Fruit fly (Drosophila melanogaster): ENCODE data around the gene Polr2A.

Gene Polr2A

dm6 chrX:11569956-11570695, at the start of gene Polr2A, which contains the start of gene CG11699 (continued):
- TF ChIP-seq Poxn (GFP tag; IDR thresholded peaks at IDR 0.05), result no peak
- TF ChIP-seq bsh (GFP tag; optimal IDR thresholded peaks at IDR 0.05), result peak; percentile 6 to 57
- peak; percentile 40 for TF ChIP-seq Dip3 (GFP tag; optimal IDR thresholded peaks at IDR 0.05)
- TF ChIP-seq CkIIα-i1 (GFP tag; IDR thresholded peaks at IDR 0.05), result no peak
- TF ChIP-seq z (GFP tag; IDR thresholded peaks at IDR 0.05), result no peak
- no peak for TF ChIP-seq ham (GFP tag; IDR thresholded peaks at IDR 0.05)
- peak; percentile 69 for TF ChIP-seq CG12659 (GFP tag; optimal IDR thresholded peaks at IDR 0.05)
- TF ChIP-seq vnd (GFP tag; IDR thresholded peaks at IDR 0.05; ENCODE audit: partially characterized antibody), result no peak
- no peak for TF ChIP-seq CG10431 (GFP tag; optimal IDR thresholded peaks at IDR 0.05)
- no peak for TF ChIP-seq Lpt (GFP tag; optimal IDR thresholded peaks at IDR 0.05)
- no peak for TF ChIP-seq Hey (tag; optimal IDR thresholded peaks at IDR 0.05)
- TF ChIP-seq slou (GFP tag; optimal IDR thresholded peaks at IDR 0.05), result no peak
- no peak for TF ChIP-seq h (optimal IDR thresholded peaks at IDR 0.05)
- no peak for TF ChIP-seq CG33213 (GFP tag; optimal IDR thresholded peaks at IDR 0.05)
- no peak for TF ChIP-seq BtbVII (GFP tag; optimal IDR thresholded peaks at IDR 0.05)
- TF ChIP-seq CG10565 (GFP tag; optimal IDR thresholded peaks at IDR 0.05), result no peak
- TF ChIP-seq CG31388 (GFP tag; optimal IDR thresholded peaks at IDR 0.05), result no peak
- TF ChIP-seq D19A (tag; optimal IDR thresholded peaks at IDR 0.05), result peak; percentile 29
- no peak for TF ChIP-seq CG3163 (GFP tag; optimal IDR thresholded peaks at IDR 0.05)
- TF ChIP-seq pho (GFP tag; optimal IDR thresholded peaks at IDR 0.05), result no peak
- TF ChIP-seq MBD-R2 (GFP tag; IDR thresholded peaks at IDR 0.05), result peak; percentile 81
- no peak for TF ChIP-seq hbn (GFP tag; IDR thresholded peaks at IDR 0.05; ENCODE audit: partially characterized antibody)
- TF ChIP-seq NK7.1 (GFP tag; optimal IDR thresholded peaks at IDR 0.05), result no peak
- no peak for TF ChIP-seq Dad (GFP tag; optimal IDR thresholded peaks at IDR 0.05)
- peak; percentile 31 for TF ChIP-seq CG8924 (tag; optimal IDR thresholded peaks at IDR 0.05)
- no peak for TF ChIP-seq zf30C (GFP tag; optimal IDR thresholded peaks at IDR 0.05)
- TF ChIP-seq Aef1 (GFP tag; IDR thresholded peaks at IDR 0.05), result peak; percentile 38; the same call in 2 of the 3 replicates
- TF ChIP-seq CG4730 (GFP tag; IDR thresholded peaks at IDR 0.05), result no peak
- no peak for TF ChIP-seq Atf3 (GFP tag; optimal IDR thresholded peaks at IDR 0.05)
- 0 out of 3 replicates have a peak, but pooled peaks have one; percentile 32 for TF ChIP-seq zfh1 (GFP tag; IDR thresholded peaks at IDR 0.05)
- TF ChIP-seq B-H1 (GFP tag; IDR thresholded peaks at IDR 0.05), result no peak; the same call in 2 of the 3 replicates
- TF ChIP-seq CG15011 (GFP tag; optimal IDR thresholded peaks at IDR 0.05), result no peak
- peak; percentile 93 for TF ChIP-seq CG10267 (tag; optimal IDR thresholded peaks at IDR 0.05)
- peak; percentile 2 for TF ChIP-seq unpg (GFP tag; optimal IDR thresholded peaks at IDR 0.05)
- no peak for TF ChIP-seq shn (GFP tag; optimal IDR thresholded peaks at IDR 0.05)
- TF ChIP-seq chm (GFP tag; IDR thresholded peaks at IDR 0.05), result no peak
- TF ChIP-seq Antp (GFP tag; optimal IDR thresholded peaks at IDR 0.05), result no peak
- TF ChIP-seq cato (GFP tag; optimal IDR thresholded peaks at IDR 0.05; ENCODE audit: borderline replicate concordance), result no peak

dm6 chrX:11619617-11620016, 49.5 kb upstream of the Polr2A start:
- TF ChIP-seq CG31224 (GFP tag; IDR thresholded peaks at IDR 0.05) (no peak), CG3065 (GFP tag; optimal IDR thresholded peaks at IDR 0.05) (no peak), CG8281 (tag; optimal IDR thresholded peaks at IDR 0.05) (peak; percentile 35), Med (GFP tag) (peak; percentile 50), exex (tag; optimal IDR thresholded peaks at IDR 0.05) (peak; percentile 31), Aef1 (GFP tag; IDR thresholded peaks at IDR 0.05) (no peak), CG7839 (tag; optimal IDR thresholded peaks at IDR 0.05) (no peak), ftz-f1 (GFP tag; optimal IDR thresholded peaks at IDR 0.05) (no peak), MTF-1 (GFP tag; optimal IDR thresholded peaks at IDR 0.05; ENCODE audit: borderline replicate concordance) (no peak), CG32767 (GFP tag; IDR thresholded peaks at IDR 0.05) (no peak), sens (GFP tag) (peak; percentile 66), Pdp1 (GFP tag; optimal IDR thresholded peaks at IDR 0.05) (peak in 1 of 2 experiments; percentile 81), Spps (tag; optimal IDR thresholded peaks at IDR 0.05) (no peak), oc (tag; optimal IDR thresholded peaks at IDR 0.05) (no peak)

Measured in whole organism, embryonic.